Worm (Caenorhabditis elegans) whole organism, L2 larva: ENCODE data around the gene ndnf-1.
A peak's percentile ranks its signal among the peaks of the same experiment; 100 is the strongest.

ENCODE experiments used
- C34F6.9 ChIP-seq: fragments of 150-350 bp; optimal IDR thresholded peaks from 2 replicates; lab custom pipeline; 2014; ENCODE audit warnings: missing biosample characterization, missing genetic modification characterization
- F13H6.1 ChIP-seq: sonication (generic microtip); optimal IDR thresholded peaks from 2 replicates; lab custom pipeline; 2016; ENCODE audit warnings: missing genetic modification characterization, missing compliant biosample characterization
- Y55F3AM.14 ChIP-seq: fragments of 200-800 bp; sonication (Bioruptor generic); optimal IDR thresholded peaks from 2 replicates; lab custom pipeline; 2018; ENCODE audit warnings: mild to moderate bottlenecking, missing genetic modification characterization, missing compliant biosample characterization
- ZK546.5 ChIP-seq: sonication (generic microtip); optimal IDR thresholded peaks from 2 replicates; lab custom pipeline; 2017; ENCODE audit warnings: missing biosample characterization, missing genetic modification characterization
- alr-1 ChIP-seq: fragments of 150-350 bp; optimal IDR thresholded peaks from 2 replicates; lab custom pipeline; 2014; ENCODE audit warnings: missing biosample characterization, missing genetic modification characterization
- blmp-1 ChIP-seq: sonication (generic microtip); optimal IDR thresholded peaks from 2 replicates; lab custom pipeline; 2017; ENCODE audit warnings: missing genetic modification characterization, mild to moderate bottlenecking, missing compliant biosample characterization, antibody characterized with exemption, moderate library complexity; ENCODE audit not compliant: insufficient read depth
- ceh-16 ChIP-seq: fragments of 150-350 bp; optimal IDR thresholded peaks from 2 replicates; lab custom pipeline; 2014; ENCODE audit warnings: missing biosample characterization, missing genetic modification characterization
- ceh-82 ChIP-seq: fragments of 150-350 bp; optimal IDR thresholded peaks from 2 replicates; lab custom pipeline; 2014; ENCODE audit warnings: missing biosample characterization, missing genetic modification characterization
- crh-2 ChIP-seq: sonication (generic microtip); optimal IDR thresholded peaks from 2 replicates; lab custom pipeline; 2017; ENCODE audit warnings: missing biosample characterization, missing genetic modification characterization
- egl-27 ChIP-seq: sonication (generic microtip); optimal IDR thresholded peaks from 3 replicates; lab custom pipeline; 2017; ENCODE audit warnings: missing biosample characterization, missing genetic modification reagents, missing genetic modification characterization
- elt-1 ChIP-seq: fragments of 150-350 bp; optimal IDR thresholded peaks from 2 replicates; lab custom pipeline; 2014; ENCODE audit warnings: missing biosample characterization, missing genetic modification characterization
- elt-3 ChIP-seq: sonication (generic microtip); optimal IDR thresholded peaks from 2 replicates; lab custom pipeline; 2017; ENCODE audit warnings: missing biosample characterization, missing genetic modification characterization
- fos-1 ChIP-seq: fragments of 150-350 bp; optimal IDR thresholded peaks from 2 replicates; lab custom pipeline; 2014; ENCODE audit warnings: missing biosample characterization, missing genetic modification characterization
- lin-11 ChIP-seq: fragments of 150-350 bp; sonication (generic microtip); optimal IDR thresholded peaks from 2 replicates; lab custom pipeline; 2014; ENCODE audit warnings: missing biosample characterization, missing genetic modification characterization, inconsistent platforms, mixed read lengths
- lin-13 ChIP-seq: fragments of 150-350 bp; optimal IDR thresholded peaks from 2 replicates; lab custom pipeline; 2014; ENCODE audit warnings: missing biosample characterization, missing genetic modification reagents, missing genetic modification characterization
- lin-39 ChIP-seq: fragments of 150-350 bp; optimal IDR thresholded peaks from 2 replicates; lab custom pipeline; 2014; ENCODE audit warnings: missing biosample characterization, missing genetic modification reagents, missing genetic modification characterization
- lsy-2 ChIP-seq, 2 experiments: fragments of 150-350 bp in 1 of 2; sonication (generic microtip) in 1 of 2; optimal IDR thresholded peaks; 2 replicates each; lab custom pipeline; 2014 to 2017; ENCODE audit warnings: missing biosample characterization in 2 of 2, missing genetic modification characterization in 2 of 2
- mab-5 ChIP-seq: fragments of 150-350 bp; optimal IDR thresholded peaks from 2 replicates; lab custom pipeline; 2014; ENCODE audit warnings: missing biosample characterization, missing genetic modification characterization
- nhr-10 ChIP-seq: sonication (generic microtip); optimal IDR thresholded peaks from 2 replicates; lab custom pipeline; 2017; ENCODE audit warnings: missing biosample characterization, missing genetic modification characterization
- nhr-129 ChIP-seq: fragments of 150-350 bp; optimal IDR thresholded peaks from 2 replicates; lab custom pipeline; 2014; ENCODE audit warnings: missing biosample characterization, missing genetic modification characterization
- nhr-21 ChIP-seq: fragments of 150-350 bp; optimal IDR thresholded peaks from 2 replicates; lab custom pipeline; 2014; ENCODE audit warnings: missing biosample characterization, missing genetic modification characterization
- nhr-237 ChIP-seq: fragments of 150-350 bp; optimal IDR thresholded peaks from 2 replicates; lab custom pipeline; 2014; ENCODE audit warnings: missing biosample characterization, missing genetic modification characterization
- nhr-25 ChIP-seq: fragments of 150-350 bp; sonication (generic microtip); optimal IDR thresholded peaks from 3 replicates; lab custom pipeline; 2014; ENCODE audit warnings: missing biosample characterization, missing genetic modification characterization
- nhr-6 ChIP-seq: fragments of 150-350 bp; optimal IDR thresholded peaks from 2 replicates; lab custom pipeline; 2014; ENCODE audit warnings: missing biosample characterization, missing genetic modification characterization
- nhr-77 ChIP-seq: fragments of 150-350 bp; optimal IDR thresholded peaks from 2 replicates; lab custom pipeline; 2014; ENCODE audit warnings: missing biosample characterization, missing genetic modification characterization
- peb-1 ChIP-seq: fragments of 150-350 bp; optimal IDR thresholded peaks from 2 replicates; lab custom pipeline; 2014; ENCODE audit warnings: missing biosample characterization, missing genetic modification characterization
- sem-4 ChIP-seq: fragments of 150-350 bp; optimal IDR thresholded peaks from 2 replicates; lab custom pipeline; 2014; ENCODE audit warnings: missing biosample characterization, missing genetic modification reagents, missing genetic modification characterization
- sma-9 ChIP-seq, 2 experiments: fragments of 150-350 bp in 1 of 2; sonication (generic microtip) in 1 of 2; optimal IDR thresholded peaks; 2 replicates each; lab custom pipeline; 2014 to 2016; ENCODE audit warnings: missing genetic modification characterization in 2 of 2, mild to moderate bottlenecking in 1 of 2, missing biosample characterization in 1 of 2, missing compliant biosample characterization in 1 of 2, missing genetic modification reagents in 1 of 2, moderate library complexity in 1 of 2
- unc-39 ChIP-seq: fragments of 150-350 bp; optimal IDR thresholded peaks from 2 replicates; lab custom pipeline; 2014; ENCODE audit warnings: missing biosample characterization, missing genetic modification characterization
- unc-62 ChIP-seq: fragments of 150-350 bp; optimal IDR thresholded peaks from 2 replicates; lab custom pipeline; 2014; ENCODE audit warnings: missing biosample characterization, missing genetic modification reagents, missing genetic modification characterization
- zag-1 ChIP-seq: fragments of 150-350 bp; optimal IDR thresholded peaks from 2 replicates; lab custom pipeline; 2014; ENCODE audit warnings: missing biosample characterization, missing genetic modification characterization
- ztf-1 ChIP-seq: fragments of 200-800 bp; sonication (Bioruptor generic); conservative IDR thresholded peaks from 2 replicates; pipeline ENCODE4 v1.3.6; 2022; ENCODE audit warnings: missing genetic modification characterization, missing compliant biosample characterization
- ztf-4 ChIP-seq: fragments of 150-350 bp; optimal IDR thresholded peaks from 2 replicates; lab custom pipeline; 2014; ENCODE audit warnings: missing biosample characterization, missing genetic modification characterization

The ndnf-1 gene

DNA sequence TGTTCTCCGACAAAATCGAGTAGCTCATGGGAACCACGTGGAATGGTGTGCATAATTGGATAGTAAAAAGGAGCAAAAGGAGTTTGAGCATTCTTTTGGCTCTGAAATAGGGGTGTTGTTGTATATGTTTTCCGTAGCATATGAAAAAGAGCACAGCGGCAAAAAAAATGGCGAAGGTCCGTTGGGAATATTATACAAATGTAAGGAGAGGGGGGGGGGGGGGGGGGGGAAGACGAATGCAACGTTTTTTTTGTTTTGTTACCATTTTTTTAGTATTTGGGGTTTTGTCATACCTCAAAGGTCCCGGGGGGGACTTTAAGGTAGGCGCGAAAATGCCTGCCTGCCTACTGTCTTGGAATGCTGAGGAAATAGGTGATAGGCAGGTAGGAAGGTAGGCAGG, at the start of gene ndnf-1:
ndnf-1 (minus strand) TSS at position 101 of the 400 bp plus-strand sequence.
- TF ChIP-seq nhr-77 (no peak), ztf-4 (tag; lab: Kevin White, UChicago) (no peak), peb-1 (tag; lab: Kevin White, UChicago) (no peak), ceh-16 (tag; lab: Kevin White, UChicago) (no peak), lin-13 (GFP tag; lab: Kevin White, UChicago) (no peak), blmp-1 (no peak), nhr-237 (tag; lab: Kevin White, UChicago) (no peak), sem-4 (no peak), elt-3 (tag; lab: Kevin White, UChicago) (no peak), C34F6.9 (tag; lab: Kevin White, UChicago) (no peak), sma-9 (GFP tag; optimal IDR thresholded peaks at IDR 0.05; lab: Kevin White, UChicago) (no peak), sma-9 (tag; optimal IDR thresholded peaks at IDR 0.05; lab: Kevin White, UChicago) (no peak), egl-27 (tag; lab: Kevin White, UChicago) (no peak)
- TF ChIP-seq, all 48 proteins: peak for 0

DNA sequence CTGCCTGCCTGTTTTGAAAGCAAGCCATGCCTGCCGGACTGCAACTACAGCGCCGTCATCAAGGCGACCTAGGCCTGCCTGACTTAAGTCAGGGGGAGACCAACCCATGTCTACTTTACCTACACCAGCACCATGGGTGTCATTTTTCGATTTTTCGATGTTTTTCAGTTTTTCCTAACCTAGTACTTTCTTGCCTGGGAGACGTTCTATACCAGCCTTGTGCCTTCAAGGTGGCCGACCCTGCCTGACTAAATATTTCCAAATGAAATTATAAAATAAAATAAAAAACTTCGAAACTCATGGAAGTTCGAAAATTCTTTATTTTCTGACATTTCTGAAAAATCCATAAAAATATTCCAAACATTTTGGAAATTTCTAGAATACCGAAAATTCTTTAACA, 48.1 kb upstream of the ndnf-1 start:
- no peak for TF ChIP-seq alr-1 (tag; lab: Kevin White, UChicago)
- no peak for TF ChIP-seq nhr-129 (tag; lab: Kevin White, UChicago)
- TF ChIP-seq nhr-21: no peak
- TF ChIP-seq mab-5 (tag; lab: Kevin White, UChicago): no peak
- TF ChIP-seq unc-39 (tag; lab: Kevin White, UChicago): no peak
- TF ChIP-seq F13H6.1: no peak
- no peak for TF ChIP-seq unc-62
- no peak for TF ChIP-seq ceh-82
- TF ChIP-seq lin-39 (tag; lab: Kevin White, UChicago): no peak
- TF ChIP-seq, all 48 proteins: peak for 0

DNA sequence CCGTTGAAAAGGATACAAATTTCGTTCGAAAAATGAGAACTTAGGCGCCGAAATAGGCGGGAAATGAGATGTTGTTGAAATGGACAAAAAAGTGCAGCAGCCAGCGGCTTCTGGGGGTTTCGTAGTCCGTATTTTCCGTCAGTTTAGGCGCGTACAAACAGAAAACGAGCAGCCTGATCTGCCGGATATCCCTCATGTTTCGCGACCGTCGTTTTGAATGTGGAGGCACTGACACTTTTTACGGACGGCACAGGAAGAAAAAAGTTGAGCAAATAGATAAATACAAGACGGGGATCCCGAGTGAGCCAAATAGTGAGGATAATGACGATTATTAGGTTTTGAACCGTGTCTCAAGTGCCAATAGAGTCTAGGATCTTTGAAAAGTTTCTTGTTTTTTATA, 47.5 kb upstream of the ndnf-1 start, which contains the start of gene Y67D8C.22:
Y67D8C.22 (minus strand) TSS at position 101 of the 400 bp plus-strand sequence.
- no peak for TF ChIP-seq nhr-25
- TF ChIP-seq ztf-1 (GFP tag; lab: Robert Waterston, UW): no peak
- no peak for TF ChIP-seq ZK546.5 (tag; lab: Kevin White, UChicago)
- no peak for TF ChIP-seq nhr-10 (tag; lab: Kevin White, UChicago)
- TF ChIP-seq lsy-2 (tag; optimal IDR thresholded peaks at IDR 0.05; lab: Kevin White, UChicago): no peak
- TF ChIP-seq C34F6.9 (tag; lab: Kevin White, UChicago): no peak
- no peak for TF ChIP-seq lin-11
- TF ChIP-seq Y55F3AM.14 (GFP tag; lab: Kevin White, UChicago): no peak

DNA sequence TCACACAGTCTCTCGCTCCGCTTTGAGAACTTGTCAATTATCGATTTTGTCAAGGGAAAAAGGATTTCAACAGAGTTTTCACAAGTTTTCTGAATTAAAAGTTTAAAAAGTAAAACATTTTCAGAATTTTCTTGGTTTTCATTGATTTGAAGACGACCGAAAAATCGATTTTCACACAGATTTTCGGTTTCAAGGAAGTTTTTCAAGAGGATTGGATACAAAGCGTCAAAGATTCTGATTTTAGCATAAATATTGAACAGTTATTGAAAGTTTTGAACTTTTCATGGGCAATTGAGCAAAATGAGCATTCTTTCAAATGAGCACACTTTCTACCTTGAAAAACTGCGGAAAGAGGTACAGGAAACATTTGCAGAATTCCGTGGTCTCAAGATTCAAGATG, 43.3 kb upstream of the ndnf-1 start, which contains the start of gene Y67D8C.2:
Y67D8C.2 (plus strand) TSS at position 301 of the 400 bp plus-strand sequence.
- TF ChIP-seq sma-9 (GFP tag; optimal IDR thresholded peaks at IDR 0.05; lab: Kevin White, UChicago) (no peak), sma-9 (tag; optimal IDR thresholded peaks at IDR 0.05; lab: Kevin White, UChicago) (no peak), elt-1 (tag; lab: Kevin White, UChicago) (no peak), fos-1 (tag; lab: Kevin White, UChicago) (no peak), nhr-10 (tag; lab: Kevin White, UChicago) (no peak), crh-2 (no peak)

DNA sequence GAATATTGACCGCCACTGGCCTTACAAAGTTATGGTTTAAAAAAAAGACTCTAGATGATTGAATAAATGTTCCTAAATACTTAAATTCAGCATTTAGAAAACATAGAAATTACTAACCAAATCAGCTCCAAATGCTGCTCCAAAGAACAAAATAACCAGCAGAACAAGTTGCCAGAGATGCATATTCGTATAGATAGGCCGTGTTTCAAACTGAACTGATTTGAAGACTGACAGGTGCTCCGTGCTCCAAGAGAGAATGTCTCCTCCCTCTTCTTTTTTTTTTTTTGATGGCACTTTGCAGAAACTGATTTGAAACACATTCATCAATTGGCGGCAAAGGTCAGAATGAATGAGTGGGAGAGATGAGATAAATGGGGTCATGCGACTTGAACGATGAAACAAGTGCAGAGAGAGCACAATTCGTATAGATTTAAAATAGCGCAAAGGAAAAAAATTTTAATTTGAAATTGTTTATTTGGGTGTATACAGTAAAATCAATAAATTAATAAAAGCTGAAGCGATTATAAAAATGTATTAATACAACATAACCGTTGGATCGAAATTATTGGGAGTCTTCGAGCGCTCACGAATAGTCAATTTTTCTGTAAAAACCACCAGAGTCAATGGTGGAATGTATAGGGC, 41.0 kb upstream of the ndnf-1 start, which contains the start of gene cpg-9:
cpg-9 (minus strand) TSS at position 592 of the 642 bp plus-strand sequence.
- TF ChIP-seq lin-11 (no peak), zag-1 (tag; lab: Kevin White, UChicago) (no peak), nhr-129 (tag; lab: Kevin White, UChicago) (peak; percentile 8), nhr-6 (tag; lab: Kevin White, UChicago) (no peak)
